Fruit fly (Drosophila melanogaster): ENCODE measurements around the gene myo.
A peak's percentile ranks its signal among the peaks of the same experiment; 100 is the strongest.

Gene myo

dm6 chr4:696638-697037 lies 783 bp upstream of the myo start:
- peak; percentile 30 for TF ChIP-seq CG3032 (tag; optimal IDR thresholded peaks at IDR 0.05)
- no peak for TF ChIP-seq CG11762 (GFP tag; optimal IDR thresholded peaks at IDR 0.05; ENCODE audit: insufficient read depth)
- TF ChIP-seq Eip78C (GFP tag), result peak; percentile 52
- TF ChIP-seq lz (GFP tag; optimal IDR thresholded peaks at IDR 0.05), result peak; percentile 14
- TF ChIP-seq topi (GFP tag; optimal IDR thresholded peaks at IDR 0.05), result peak; percentile 21
- TF ChIP-seq CG15336 (GFP tag; IDR thresholded peaks at IDR 0.05), result no peak
- peak; percentile 29 for TF ChIP-seq CG10631 (GFP tag; optimal IDR thresholded peaks at IDR 0.05)
- TF ChIP-seq achi (GFP tag; optimal IDR thresholded peaks at IDR 0.05), result peak; percentile 14
- TF ChIP-seq Hr39 (GFP tag; optimal IDR thresholded peaks at IDR 0.05), result peak; percentile 33
- TF ChIP-seq CG8632 (GFP tag; optimal IDR thresholded peaks at IDR 0.05), result no peak
- peak; percentile 27 for TF ChIP-seq Sox102F (GFP tag; optimal IDR thresholded peaks at IDR 0.05)
- TF ChIP-seq esn (GFP tag; optimal IDR thresholded peaks at IDR 0.05), result peak; percentile 21
- TF ChIP-seq Sox14 (GFP tag; optimal IDR thresholded peaks at IDR 0.05), result peak; percentile 63
- TF ChIP-seq cyc (GFP tag; optimal IDR thresholded peaks at IDR 0.05), result peak; percentile 13
- peak; percentile 33 for TF ChIP-seq Met (GFP tag; optimal IDR thresholded peaks at IDR 0.05)
- TF ChIP-seq Smox (GFP tag; optimal IDR thresholded peaks at IDR 0.05), result peak; percentile 27
- TF ChIP-seq Lpt (GFP tag; optimal IDR thresholded peaks at IDR 0.05), result no peak
- TF ChIP-seq OdsH (GFP tag; optimal IDR thresholded peaks at IDR 0.05), result peak; percentile 24
- TF ChIP-seq CG3919 (GFP tag; optimal IDR thresholded peaks at IDR 0.05), result peak; percentile 40
- peak; percentile 72 for TF ChIP-seq vri (GFP tag; optimal IDR thresholded peaks at IDR 0.05)
- peak; percentile 29 for TF ChIP-seq CG31627 (GFP tag; optimal IDR thresholded peaks at IDR 0.05)

- no peak for TF ChIP-seq CG15336 (GFP tag; IDR thresholded peaks at IDR 0.05)
- TF ChIP-seq Ets96B (tag; optimal IDR thresholded peaks at IDR 0.05), result no peak
- no peak for TF ChIP-seq fd85E (GFP tag; optimal IDR thresholded peaks at IDR 0.05)
- TF ChIP-seq CG7368 (GFP tag; optimal IDR thresholded peaks at IDR 0.05), result no peak
- TF ChIP-seq CG4318 (GFP tag; optimal IDR thresholded peaks at IDR 0.05), result no peak
- TF ChIP-seq pdm3 (GFP tag; optimal IDR thresholded peaks at IDR 0.05), result peak; percentile 57
- TF ChIP-seq CG3032 (tag; optimal IDR thresholded peaks at IDR 0.05), result peak; percentile 42
- peak; percentile 64 for TF ChIP-seq esn (GFP tag; optimal IDR thresholded peaks at IDR 0.05)
- peak; percentile 38 for TF ChIP-seq CG8632 (GFP tag; optimal IDR thresholded peaks at IDR 0.05)
- peak; percentile 71 for TF ChIP-seq Sox102F (GFP tag; optimal IDR thresholded peaks at IDR 0.05)
- peak; percentile 44 for TF ChIP-seq cyc (GFP tag; optimal IDR thresholded peaks at IDR 0.05)
- TF ChIP-seq CG11294 (GFP tag; IDR thresholded peaks at IDR 0.05), result no peak
- peak; percentile 38 for TF ChIP-seq Hr39 (GFP tag; optimal IDR thresholded peaks at IDR 0.05)
- peak; percentile 56 for TF ChIP-seq Met (GFP tag; optimal IDR thresholded peaks at IDR 0.05)
- TF ChIP-seq CG1621 (tag; optimal IDR thresholded peaks at IDR 0.05), result no peak
- no peak for TF ChIP-seq dsx (GFP tag; optimal IDR thresholded peaks at IDR 0.05; ENCODE audit: poor library complexity, severe bottlenecking)
- TF ChIP-seq CG8119 (GFP tag; IDR thresholded peaks at IDR 0.05), result no peak
- TF ChIP-seq spab (GFP tag; optimal IDR thresholded peaks at IDR 0.05), result no peak
- no peak for TF ChIP-seq eg (GFP tag; IDR thresholded peaks at IDR 0.05)
- TF ChIP-seq salr (GFP tag; optimal IDR thresholded peaks at IDR 0.05), result no peak
- peak; percentile 17 for TF ChIP-seq Eip93F (GFP tag; optimal IDR thresholded peaks at IDR 0.05)
- TF ChIP-seq svp (GFP tag), result no peak
- TF ChIP-seq CG6276 (GFP tag; optimal IDR thresholded peaks at IDR 0.05), result no peak
- TF ChIP-seq CG9139 (GFP tag; optimal IDR thresholded peaks at IDR 0.05), result no peak
- peak; percentile 24 for TF ChIP-seq acj6 (GFP tag; optimal IDR thresholded peaks at IDR 0.05)
- no peak for TF ChIP-seq Hr38 (GFP tag; optimal IDR thresholded peaks at IDR 0.05)
- no peak for TF ChIP-seq CG16779 (tag; optimal IDR thresholded peaks at IDR 0.05)
- no peak for TF ChIP-seq CG11762 (GFP tag; optimal IDR thresholded peaks at IDR 0.05; ENCODE audit: insufficient read depth)
- TF ChIP-seq CG10669 (GFP tag; optimal IDR thresholded peaks at IDR 0.05), result no peak
- TF ChIP-seq Blimp-1 (GFP tag; optimal IDR thresholded peaks at IDR 0.05), result no peak
- TF ChIP-seq Eip78C (GFP tag), result peak; percentile 84
- TF ChIP-seq lz (GFP tag; optimal IDR thresholded peaks at IDR 0.05), result peak; percentile 50
- no peak for TF ChIP-seq Gug (GFP tag; IDR thresholded peaks at IDR 0.05)
- no peak for TF ChIP-seq Ets21C (GFP tag; optimal IDR thresholded peaks at IDR 0.05)
- no peak for TF ChIP-seq CG6808 (GFP tag; optimal IDR thresholded peaks at IDR 0.05)
- TF ChIP-seq OdsH (GFP tag; optimal IDR thresholded peaks at IDR 0.05), result peak; percentile 11
- no peak for TF ChIP-seq achi (GFP tag; optimal IDR thresholded peaks at IDR 0.05)
- TF ChIP-seq CG32006 (GFP tag; optimal IDR thresholded peaks at IDR 0.05), result no peak
- TF ChIP-seq Sox15 (GFP tag; optimal IDR thresholded peaks at IDR 0.05), result no peak
- no peak for TF ChIP-seq CG3919 (GFP tag; optimal IDR thresholded peaks at IDR 0.05)
Observed at dm6 chr4:694917-695720, 736 bp downstream of the myo start.

Data from whole organism, prepupa.